Worm (Caenorhabditis elegans) whole organism, L2 larva: Measurements from ENCODE around the gene ceeh-2.

Experiments
- alr-1 ChIP-seq: fragments of 150-350 bp; optimal IDR thresholded peaks from 2 replicates; lab custom pipeline; 2014; ENCODE audit warnings: missing biosample characterization, missing genetic modification characterization
- ama-1 ChIP-seq: fragments of 150-350 bp; optimal IDR thresholded peaks from 2 replicates; lab custom pipeline; 2018; ENCODE audit warnings: inconsistent platforms
- nhr-10 ChIP-seq: sonication (generic microtip); optimal IDR thresholded peaks from 2 replicates; lab custom pipeline; 2017; ENCODE audit warnings: missing biosample characterization, missing genetic modification characterization
- nhr-11 ChIP-seq: fragments of 150-350 bp; optimal IDR thresholded peaks from 2 replicates; lab custom pipeline; 2014; ENCODE audit warnings: missing biosample characterization, missing genetic modification characterization
- nhr-12 ChIP-seq: fragments of 150-350 bp; optimal IDR thresholded peaks from 2 replicates; lab custom pipeline; 2014; ENCODE audit warnings: missing biosample characterization, missing genetic modification characterization
- nhr-129 ChIP-seq: fragments of 150-350 bp; optimal IDR thresholded peaks from 2 replicates; lab custom pipeline; 2014; ENCODE audit warnings: missing biosample characterization, missing genetic modification characterization
- unc-39 ChIP-seq: fragments of 150-350 bp; optimal IDR thresholded peaks from 2 replicates; lab custom pipeline; 2014; ENCODE audit warnings: missing biosample characterization, missing genetic modification characterization

DNA sequence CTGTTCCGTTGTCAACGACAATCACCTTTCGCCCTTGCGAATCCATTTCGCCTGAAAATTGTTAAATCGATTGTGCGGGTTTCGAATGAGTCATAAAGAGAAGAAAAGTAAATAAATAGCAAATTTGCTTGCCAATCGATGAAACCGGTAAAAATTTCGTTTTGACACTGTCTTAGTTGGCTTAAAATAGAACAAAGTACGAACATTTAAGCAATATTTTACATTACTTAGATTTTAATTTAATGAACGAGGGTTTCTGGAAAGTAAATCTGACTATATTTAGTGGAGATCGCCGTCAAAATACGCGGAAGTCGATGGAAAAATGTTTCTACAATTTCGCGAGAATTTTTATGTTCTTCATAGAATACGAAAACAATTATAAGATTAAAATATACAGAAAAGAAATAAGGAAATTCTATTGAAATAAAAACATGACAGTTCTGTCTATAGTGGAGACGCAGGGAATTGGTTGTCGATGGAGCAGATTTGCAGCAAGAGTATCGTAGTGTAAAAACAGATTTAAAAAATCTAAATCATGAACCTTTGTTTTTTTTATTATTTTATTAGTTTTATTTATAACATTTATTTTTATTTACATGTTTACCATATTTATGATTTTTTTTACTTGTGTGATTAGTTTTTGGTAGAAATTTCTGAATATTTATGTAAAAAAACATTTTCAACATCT, 19.3 kb downstream of the ceeh-2 start, which contains the start of gene arx-2:
- TF ChIP-seq nhr-11 (no peak), alr-1 (tag; lab: Kevin White, UChicago) (no peak), ama-1 (lab: Kevin White, UChicago) (no peak), unc-39 (tag; lab: Kevin White, UChicago) (no peak), nhr-12 (tag; lab: Kevin White, UChicago) (no peak), nhr-10 (tag; lab: Kevin White, UChicago) (no peak), nhr-129 (tag; lab: Kevin White, UChicago) (no peak)
